Worm (Caenorhabditis elegans) whole organism, mixed stage, embryonic: ENCODE measurements around the gene B0564.2.

Experiments used
- M03D4.4 ChIP-seq: sonication (generic microtip); optimal IDR thresholded peaks from 2 replicates; lab custom pipeline; 2017; ENCODE audit warnings: mild to moderate bottlenecking, missing genetic modification characterization, missing compliant biosample characterization
- bed-3 ChIP-seq: fragments of 200-800 bp; sonication (Bioruptor generic); optimal IDR thresholded peaks from 3 replicates; lab custom pipeline; 2018; ENCODE audit warnings: mild to moderate bottlenecking, missing genetic modification characterization, moderate library complexity, missing compliant biosample characterization
- blmp-1 ChIP-seq: fragments of 150-350 bp; optimal IDR thresholded peaks from 2 replicates; lab custom pipeline; 2014; ENCODE audit warnings: missing biosample characterization, missing genetic modification characterization
- ceh-39 ChIP-seq: fragments of 150-350 bp; optimal IDR thresholded peaks from 2 replicates; lab custom pipeline; 2014; ENCODE audit warnings: missing biosample characterization, missing genetic modification characterization
- ceh-43 ChIP-seq: fragments of 200-800 bp; sonication (Bioruptor generic); optimal IDR thresholded peaks from 2 replicates; lab custom pipeline; 2018; ENCODE audit warnings: mild to moderate bottlenecking, missing genetic modification characterization, moderate library complexity, missing compliant biosample characterization
- ceh-83 ChIP-seq: fragments of 200-800 bp; sonication (Bioruptor generic); optimal IDR thresholded peaks from 2 replicates; lab custom pipeline; 2018; ENCODE audit warnings: mild to moderate bottlenecking, missing genetic modification characterization, missing compliant biosample characterization
- cnd-1 ChIP-seq: fragments of 200-800 bp; sonication (Bioruptor generic); optimal IDR thresholded peaks from 2 replicates; lab custom pipeline; 2018; ENCODE audit warnings: mild to moderate bottlenecking, missing genetic modification characterization, missing compliant biosample characterization
- drap-1 ChIP-seq: fragments of 200-800 bp; sonication (Bioruptor generic); optimal IDR thresholded peaks from 3 replicates; lab custom pipeline; 2018; ENCODE audit warnings: mild to moderate bottlenecking, missing genetic modification characterization, missing compliant biosample characterization
- elt-3 ChIP-seq: fragments of 150-350 bp; optimal IDR thresholded peaks from 2 replicates; lab custom pipeline; 2014; ENCODE audit warnings: missing biosample characterization, missing genetic modification characterization
- flh-1 ChIP-seq: fragments of 200-800 bp; sonication (Bioruptor generic); optimal IDR thresholded peaks from 2 replicates; lab custom pipeline; 2018; ENCODE audit warnings: mild to moderate bottlenecking, missing genetic modification characterization, moderate library complexity, missing compliant biosample characterization
- ham-2 ChIP-seq: fragments of 200-800 bp; sonication (Bioruptor generic); optimal IDR thresholded peaks from 2 replicates; lab custom pipeline; 2018; ENCODE audit warnings: mild to moderate bottlenecking, missing genetic modification characterization, missing compliant biosample characterization
- hlh-1 ChIP-seq: fragments of 150-350 bp; optimal IDR thresholded peaks from 2 replicates; lab custom pipeline; 2014; ENCODE audit warnings: missing biosample characterization, missing genetic modification reagents, missing genetic modification characterization
- lin-13 ChIP-seq: fragments of 150-350 bp; optimal IDR thresholded peaks from 2 replicates; lab custom pipeline; 2014; ENCODE audit warnings: missing biosample characterization, missing genetic modification characterization
- lsy-2 ChIP-seq: fragments of 150-350 bp; optimal IDR thresholded peaks from 2 replicates; lab custom pipeline; 2014; ENCODE audit warnings: missing biosample characterization, missing genetic modification characterization
- mab-5 ChIP-seq: fragments of 150-350 bp; optimal IDR thresholded peaks from 2 replicates; lab custom pipeline; 2014; ENCODE audit warnings: missing biosample characterization, missing genetic modification characterization
- mep-1 ChIP-seq: fragments of 150-350 bp; optimal IDR thresholded peaks from 2 replicates; lab custom pipeline; 2017; ENCODE audit warnings: missing biosample characterization, missing genetic modification reagents, missing genetic modification characterization, inconsistent platforms
- mls-2 ChIP-seq: sonication (generic microtip); optimal IDR thresholded peaks from 2 replicates; lab custom pipeline; 2016; ENCODE audit warnings: mild to moderate bottlenecking, missing genetic modification characterization, moderate library complexity, missing compliant biosample characterization
- nhr-12 ChIP-seq: fragments of 150-350 bp; optimal IDR thresholded peaks from 2 replicates; lab custom pipeline; 2014; ENCODE audit warnings: missing biosample characterization, missing genetic modification characterization
- nhr-237 ChIP-seq: fragments of 150-350 bp; optimal IDR thresholded peaks from 2 replicates; lab custom pipeline; 2014; ENCODE audit warnings: missing biosample characterization, missing genetic modification characterization
- nhr-28 ChIP-seq: fragments of 150-350 bp; optimal IDR thresholded peaks from 2 replicates; lab custom pipeline; 2014; ENCODE audit warnings: missing biosample characterization, missing genetic modification characterization
- nhr-76 ChIP-seq: sonication (generic microtip); optimal IDR thresholded peaks from 2 replicates; lab custom pipeline; 2017; ENCODE audit warnings: missing biosample characterization, missing genetic modification characterization
- pha-4 ChIP-seq: fragments of 150-350 bp; optimal IDR thresholded peaks from 2 replicates; lab custom pipeline; 2018; ENCODE audit warnings: missing biosample characterization, missing genetic modification reagents, missing genetic modification characterization
- snpc-4 ChIP-seq: fragments of 150-350 bp; optimal IDR thresholded peaks from 2 replicates; lab custom pipeline; 2014; ENCODE audit warnings: missing biosample characterization, missing genetic modification characterization
- sptf-1 ChIP-seq: sonication (generic microtip); optimal IDR thresholded peaks from 2 replicates; lab custom pipeline; 2017; ENCODE audit warnings: mild to moderate bottlenecking, missing genetic modification characterization, moderate library complexity, missing compliant biosample characterization
- tbx-8 ChIP-seq: fragments of 200-800 bp; sonication (Bioruptor generic); optimal IDR thresholded peaks from 2 replicates; lab custom pipeline; 2018; ENCODE audit warnings: mild to moderate bottlenecking, missing genetic modification characterization, moderate library complexity, missing compliant biosample characterization
- unc-120 ChIP-seq: sonication (generic microtip); optimal IDR thresholded peaks from 2 replicates; lab custom pipeline; 2017; ENCODE audit warnings: missing genetic modification characterization, missing compliant biosample characterization; ENCODE audit not compliant: poor library complexity, severe bottlenecking
- unc-39 ChIP-seq: fragments of 150-350 bp; optimal IDR thresholded peaks from 2 replicates; lab custom pipeline; 2014; ENCODE audit warnings: missing biosample characterization, missing genetic modification characterization
- unc-62 ChIP-seq: fragments of 150-350 bp; optimal IDR thresholded peaks from 2 replicates; lab custom pipeline; 2014; ENCODE audit warnings: missing biosample characterization, missing genetic modification reagents, missing genetic modification characterization
- zip-8 ChIP-seq: fragments of 150-350 bp; optimal IDR thresholded peaks from 2 replicates; lab custom pipeline; 2014; ENCODE audit warnings: missing biosample characterization, missing genetic modification characterization
- ztf-11 ChIP-seq: fragments of 150-350 bp; optimal IDR thresholded peaks from 2 replicates; lab custom pipeline; 2014; ENCODE audit warnings: missing biosample characterization, missing genetic modification characterization

The B0564.2 gene

ce11 chrIV:13077694-13078093 lies 29.8 kb upstream of the B0564.2 start:
- TF ChIP-seq nhr-28 = no peak
- no peak for TF ChIP-seq unc-39 (tag; lab: Kevin White, UChicago)
- no peak for TF ChIP-seq bed-3

- TF ChIP-seq ztf-11 (tag; lab: Kevin White, UChicago) (no peak), mep-1 (tag; lab: Kevin White, UChicago) (no peak), unc-39 (tag; lab: Kevin White, UChicago) (no peak), tbx-8 (GFP tag; lab: Kevin White, UChicago) (no peak), nhr-28 (no peak), bed-3 (no peak), unc-62 (GFP tag; lab: Kevin White, UChicago) (no peak), lin-13 (tag; lab: Kevin White, UChicago) (no peak), mab-5 (tag; lab: Kevin White, UChicago) (no peak), ceh-43 (GFP tag; lab: Kevin White, UChicago) (no peak), zip-8 (no peak), drap-1 (GFP tag; lab: Kevin White, UChicago) (no peak), M03D4.4 (no peak)
Measured at ce11 chrIV:13078342-13078741, 29.1 kb upstream of the B0564.2 start.

- TF ChIP-seq snpc-4 = no peak
- no peak for TF ChIP-seq tbx-8 (GFP tag; lab: Kevin White, UChicago)
- no peak for TF ChIP-seq nhr-237 (tag; lab: Kevin White, UChicago)
- TF ChIP-seq M03D4.4 = no peak
- no peak for TF ChIP-seq flh-1 (GFP tag; lab: Kevin White, UChicago)
- no peak for TF ChIP-seq unc-39 (tag; lab: Kevin White, UChicago)
- TF ChIP-seq ceh-43 (GFP tag; lab: Kevin White, UChicago) = no peak
- TF ChIP-seq nhr-76 (tag; lab: Kevin White, UChicago) = no peak
- no peak for TF ChIP-seq drap-1 (GFP tag; lab: Kevin White, UChicago)
- no peak for TF ChIP-seq mab-5 (tag; lab: Kevin White, UChicago)
- TF ChIP-seq unc-120 (tag; lab: Kevin White, UChicago) = no peak
- TF ChIP-seq unc-62 (GFP tag; lab: Kevin White, UChicago) = no peak
- TF ChIP-seq nhr-12 (tag; lab: Kevin White, UChicago) = no peak
- no peak for TF ChIP-seq blmp-1 (tag; lab: Kevin White, UChicago)
- TF ChIP-seq cnd-1 = no peak
- no peak for TF ChIP-seq mls-2 (tag; lab: Kevin White, UChicago)
Measured at ce11 chrIV:13079119-13079518, 28.3 kb upstream of the B0564.2 start, which contains the start of gene C39E9.8. Gene C39E9.8, plus strand, starts transcription at chrIV:13079446.

DNA sequence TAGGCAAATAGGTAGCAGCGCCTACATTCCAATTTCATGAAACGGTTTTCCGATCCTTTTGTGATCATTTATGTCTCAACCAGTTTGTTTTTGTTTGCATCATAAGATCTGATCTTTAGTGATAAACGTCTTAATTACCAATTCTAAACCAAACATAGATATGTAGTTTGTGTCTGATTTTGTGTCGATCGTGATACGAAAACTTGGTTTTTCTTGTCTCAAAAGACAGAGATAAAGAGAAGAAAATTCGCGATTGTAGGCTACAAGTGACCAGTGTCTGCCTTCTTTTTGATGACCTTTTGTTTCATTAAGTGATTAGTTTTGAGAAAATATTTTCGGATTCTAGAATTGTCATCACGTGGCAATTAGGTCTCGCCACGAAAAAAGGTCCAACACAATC lies 27.3 kb upstream of the B0564.2 start:
- TF ChIP-seq mab-5 (tag; lab: Kevin White, UChicago) = no peak
- no peak for TF ChIP-seq nhr-28
- TF ChIP-seq lsy-2 (tag; lab: Kevin White, UChicago) = no peak
- TF ChIP-seq cnd-1 = no peak
- no peak for TF ChIP-seq pha-4 (tag; lab: Kevin White, UChicago)
- no peak for TF ChIP-seq ceh-39 (tag; lab: Kevin White, UChicago)
- no peak for TF ChIP-seq zip-8
- TF ChIP-seq bed-3 = no peak
- TF ChIP-seq nhr-237 (tag; lab: Kevin White, UChicago) = no peak
- no peak for TF ChIP-seq nhr-76 (tag; lab: Kevin White, UChicago)
- TF ChIP-seq sptf-1 = no peak
- TF ChIP-seq blmp-1 (tag; lab: Kevin White, UChicago) = no peak
- no peak for TF ChIP-seq M03D4.4
- no peak for TF ChIP-seq flh-1 (GFP tag; lab: Kevin White, UChicago)

ce11 chrIV:13080861-13081260 lies 26.6 kb upstream of the B0564.2 start:
- TF ChIP-seq snpc-4 (no peak), unc-120 (tag; lab: Kevin White, UChicago) (no peak), mab-5 (tag; lab: Kevin White, UChicago) (no peak), flh-1 (GFP tag; lab: Kevin White, UChicago) (no peak), unc-39 (tag; lab: Kevin White, UChicago) (no peak), blmp-1 (tag; lab: Kevin White, UChicago) (no peak), ceh-83 (GFP tag; lab: Kevin White, UChicago) (no peak), elt-3 (no peak), lin-13 (tag; lab: Kevin White, UChicago) (no peak), ztf-11 (tag; lab: Kevin White, UChicago) (no peak), ceh-43 (GFP tag; lab: Kevin White, UChicago) (no peak), mls-2 (tag; lab: Kevin White, UChicago) (no peak), ham-2 (GFP tag; lab: Kevin White, UChicago) (no peak), cnd-1 (no peak), hlh-1 (tag; lab: Kevin White, UChicago) (no peak), lsy-2 (tag; lab: Kevin White, UChicago) (no peak)
